Worm (Caenorhabditis elegans): ENCODE results near the gene arl-5.

Gene arl-5

ce11 chrIII:9832569-9832968, 9.5 kb downstream of the arl-5 start:
- TF ChIP-seq hpl-2 (GFP tag; optimal IDR thresholded peaks at IDR 0.05), result no peak
- TF ChIP-seq C16A3.4 (tag; optimal IDR thresholded peaks at IDR 0.05), result no peak
- no peak for TF ChIP-seq fkh-4 (tag; optimal IDR thresholded peaks at IDR 0.05; ENCODE audit: borderline replicate concordance)

- TF ChIP-seq lir-3 (tag; optimal IDR thresholded peaks at IDR 0.05; ENCODE audit: poor library complexity) (no peak), dsc-1 (tag; optimal IDR thresholded peaks at IDR 0.05) (no peak), xbp-1 (tag; optimal IDR thresholded peaks at IDR 0.05) (no peak)
Measured at ce11 chrIII:9834888-9835287, 11.8 kb downstream of the arl-5 start, which contains the start of gene K11H3.8. TSS of gene K11H3.8 (plus strand) at chrIII:9835188.

DNA sequence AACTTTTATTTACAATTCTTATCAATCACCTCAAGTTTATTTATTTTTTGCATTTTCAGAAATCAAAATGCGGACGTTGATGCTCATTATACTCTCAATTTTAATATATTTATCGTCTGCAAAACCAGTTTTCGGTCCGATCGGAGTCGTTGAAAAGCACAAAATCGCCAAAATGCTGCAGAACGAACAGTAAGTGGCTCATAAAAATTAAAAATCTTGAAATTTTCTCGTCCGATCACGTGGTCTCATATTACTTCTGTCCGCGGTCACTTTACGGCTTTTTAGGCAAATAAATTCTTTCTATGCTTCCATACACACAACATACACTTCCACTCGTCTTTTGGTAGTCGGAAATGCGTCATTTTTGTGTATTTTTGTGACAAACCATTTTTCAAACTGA, 20.7 kb downstream of the arl-5 start, which contains the start of gene K11H3.5:
Gene K11H3.5, plus strand, starts transcription at position 54 of the 400 bp plus-strand sequence.
- TF ChIP-seq efl-1 (optimal IDR thresholded peaks at IDR 0.05) (no peak), efl-1 (GFP tag; optimal IDR thresholded peaks at IDR 0.05 in 1 of 2) (peak in 1 of 2 experiments; percentile 64), Y116A8C.19 (tag; optimal IDR thresholded peaks at IDR 0.05; ENCODE audit: borderline replicate concordance) (no peak)

- TF ChIP-seq lsy-2 (tag; optimal IDR thresholded peaks at IDR 0.05), result no peak
- no peak for TF ChIP-seq lin-15B (tag; optimal IDR thresholded peaks at IDR 0.05)
- TF ChIP-seq fkh-8 (tag; optimal IDR thresholded peaks at IDR 0.05), result no peak
- no peak for TF ChIP-seq Y116A8C.19 (tag; optimal IDR thresholded peaks at IDR 0.05; ENCODE audit: borderline replicate concordance)
- TF ChIP-seq xbp-1 (tag; optimal IDR thresholded peaks at IDR 0.05), result no peak
- TF ChIP-seq blmp-1 (tag; optimal IDR thresholded peaks at IDR 0.05), result no peak
- TF ChIP-seq ama-1 (optimal IDR thresholded peaks at IDR 0.05), result no peak
- TF ChIP-seq pax-3 (tag; optimal IDR thresholded peaks at IDR 0.05), result no peak
- no peak for TF ChIP-seq unc-62 (GFP tag; optimal IDR thresholded peaks at IDR 0.05)
- TF ChIP-seq lin-35 (GFP tag; optimal IDR thresholded peaks at IDR 0.05), result no peak
- TF ChIP-seq C04F5.9 (tag; optimal IDR thresholded peaks at IDR 0.05), result no peak
- TF ChIP-seq ztf-11 (tag; optimal IDR thresholded peaks at IDR 0.05), result no peak
- TF ChIP-seq dpl-1 (GFP tag; optimal IDR thresholded peaks at IDR 0.05), result no peak
- TF ChIP-seq hlh-17 (GFP tag; optimal IDR thresholded peaks at IDR 0.05; ENCODE audit: borderline replicate concordance), result no peak
- no peak for TF ChIP-seq unc-98 (GFP tag; IDR thresholded peaks at IDR 0.05)
- TF ChIP-seq fkh-4 (tag; optimal IDR thresholded peaks at IDR 0.05; ENCODE audit: borderline replicate concordance), result no peak
- no peak for TF ChIP-seq nhr-84 (tag; optimal IDR thresholded peaks at IDR 0.05)
Measured at ce11 chrIII:9846093-9846492, 23.1 kb downstream of the arl-5 start, which contains the start of gene K11H3.2. TSS of gene K11H3.2 (plus strand) at chrIII:9846393.

DNA sequence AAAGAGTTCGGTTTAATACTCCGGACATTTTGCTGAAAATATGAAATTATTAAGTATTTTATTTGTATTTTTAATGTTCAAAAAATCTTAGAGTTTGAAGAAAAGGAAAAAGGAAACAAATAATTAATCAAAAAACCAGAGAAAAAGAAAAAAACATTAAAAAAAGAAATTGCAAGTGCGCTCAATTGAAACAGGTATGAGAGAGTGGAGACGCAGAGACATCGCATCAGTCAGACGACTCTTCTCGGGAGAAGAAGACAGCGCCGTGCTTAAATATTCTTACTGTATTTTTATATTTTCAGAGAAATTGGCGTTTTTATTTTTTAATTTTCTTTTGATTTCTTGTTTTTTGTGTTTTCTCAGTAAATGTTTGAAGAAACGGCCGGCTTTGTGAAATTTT, 25.0 kb downstream of the arl-5 start, which contains the start of gene mrpl-36:
Gene mrpl-36, minus strand, starts transcription at position 34 of the 400 bp plus-strand sequence.
- peak; percentile 4 for TF ChIP-seq swsn-7 (tag; optimal IDR thresholded peaks at IDR 0.05)
- no peak for TF ChIP-seq zip-4 (GFP tag; optimal IDR thresholded peaks at IDR 0.05)
- no peak for TF ChIP-seq hpl-2 (GFP tag; optimal IDR thresholded peaks at IDR 0.05)
- TF ChIP-seq nhr-47 (tag; optimal IDR thresholded peaks at IDR 0.05), result peak; percentile 17
- peak; percentile 52 to 61 for TF ChIP-seq lin-35 (GFP tag; optimal IDR thresholded peaks at IDR 0.05)
- no peak for TF ChIP-seq egl-27 (tag; optimal IDR thresholded peaks at IDR 0.05)
- no peak for TF ChIP-seq isw-1 (GFP tag; IDR thresholded peaks at IDR 0.05)
- no peak for TF ChIP-seq lin-13 (GFP tag; optimal IDR thresholded peaks at IDR 0.05)
- TF ChIP-seq nhr-71 (tag; optimal IDR thresholded peaks at IDR 0.05), result peak; percentile 46
- TF ChIP-seq mep-1 (tag; optimal IDR thresholded peaks at IDR 0.05), result peak; percentile 38
- no peak for TF ChIP-seq grh-1 (GFP tag; IDR thresholded peaks at IDR 0.05)
- TF ChIP-seq C16A3.4 (tag; optimal IDR thresholded peaks at IDR 0.05), result peak; percentile 30
- TF ChIP-seq tlp-1 (tag; optimal IDR thresholded peaks at IDR 0.05), result no peak
- peak; percentile 50 to 61 for TF ChIP-seq lsy-2 (tag; optimal IDR thresholded peaks at IDR 0.05)
- no peak for TF ChIP-seq pag-3 (tag; optimal IDR thresholded peaks at IDR 0.05; ENCODE audit: borderline replicate concordance, insufficient read depth)
- peak; percentile 36 for TF ChIP-seq rnt-1 (tag; optimal IDR thresholded peaks at IDR 0.05)
- TF ChIP-seq snu-23 (GFP tag; optimal IDR thresholded peaks at IDR 0.05), result peak; percentile 54
- TF ChIP-seq efl-1 (optimal IDR thresholded peaks at IDR 0.05), result peak; percentile 52 to 67
- TF ChIP-seq efl-1 (GFP tag; optimal IDR thresholded peaks at IDR 0.05 in 1 of 2), result peak; percentile 45 to 94
- peak in 1 of 2 experiments; percentile 5 for TF ChIP-seq mdl-1 (tag; optimal IDR thresholded peaks at IDR 0.05)
- peak in 1 of 3 experiments; percentile 36 for TF ChIP-seq ceh-82 (tag; optimal IDR thresholded peaks at IDR 0.05)
- peak; percentile 33 for TF ChIP-seq F16B12.6 (tag; optimal IDR thresholded peaks at IDR 0.05)
- peak; percentile 9 for TF ChIP-seq lin-15B (tag; optimal IDR thresholded peaks at IDR 0.05)
- no peak for TF ChIP-seq nhr-84 (tag; optimal IDR thresholded peaks at IDR 0.05)
- peak; percentile 30 for TF ChIP-seq nhr-20 (tag; optimal IDR thresholded peaks at IDR 0.05)
- TF ChIP-seq dpl-1 (GFP tag; optimal IDR thresholded peaks at IDR 0.05), result peak; percentile 33 to 64 (median 39)
- TF ChIP-seq nhr-237 (tag; optimal IDR thresholded peaks at IDR 0.05), result no peak
- TF ChIP-seq fkh-4 (tag; optimal IDR thresholded peaks at IDR 0.05; ENCODE audit: borderline replicate concordance), result no peak
- peak; percentile 40 for TF ChIP-seq skn-1 (tag; optimal IDR thresholded peaks at IDR 0.05)
- no peak for TF ChIP-seq C04F5.9 (tag; optimal IDR thresholded peaks at IDR 0.05)
- no peak for TF ChIP-seq ztf-11 (tag; optimal IDR thresholded peaks at IDR 0.05)
